Worm (Caenorhabditis elegans): ENCODE data around the gene ocam-1.

Gene ocam-1

DNA sequence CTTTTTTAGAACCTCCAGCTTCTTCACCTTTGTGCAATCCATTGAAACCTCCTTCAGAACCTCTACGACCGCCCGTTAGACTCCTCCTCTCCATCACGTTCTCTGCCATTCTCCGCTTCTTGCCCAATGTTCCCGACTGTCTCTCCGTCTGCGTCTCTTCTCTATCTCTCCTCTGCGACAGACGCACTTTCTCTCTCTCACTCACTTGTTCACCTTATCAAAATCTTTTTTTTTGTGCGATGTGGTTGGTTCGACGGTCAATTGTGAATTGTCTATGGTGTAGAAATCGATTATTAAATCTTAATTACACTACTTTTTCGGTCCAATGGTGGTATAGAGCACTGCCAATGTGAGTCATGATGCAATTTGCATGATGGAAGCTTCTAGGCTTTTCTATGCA lies 25.9 kb upstream of the ocam-1 start, which contains the start of gene atfs-1:
atfs-1 (plus strand) TSS at position 213 of the 400 bp plus-strand sequence.
- TF ChIP-seq ztf-6 (GFP tag; IDR thresholded peaks at IDR 0.05), result no peak
- TF ChIP-seq nfyb-1 (GFP tag; IDR thresholded peaks at IDR 0.05), result no peak
- TF ChIP-seq ztf-26 (tag; optimal IDR thresholded peaks at IDR 0.05), result peak; percentile 3
- TF ChIP-seq ztf-3 (GFP tag; optimal IDR thresholded peaks at IDR 0.05), result no peak
- TF ChIP-seq attf-5 (GFP tag; optimal IDR thresholded peaks at IDR 0.05), result peak; percentile 68
- TF ChIP-seq rec-8 (tag; optimal IDR thresholded peaks at IDR 0.05), result no peak
- TF ChIP-seq him-1 (tag; optimal IDR thresholded peaks at IDR 0.05), result no peak
- peak; percentile 31 for TF ChIP-seq ZK185.1 (tag; optimal IDR thresholded peaks at IDR 0.05; ENCODE audit: poor library complexity, severe bottlenecking)
- TF ChIP-seq ama-1 (optimal IDR thresholded peaks at IDR 0.05), result peak; percentile 81
- no peak for TF ChIP-seq ama-1 (GFP tag; optimal IDR thresholded peaks at IDR 0.05)
- no peak for TF ChIP-seq lin-54 (GFP tag; optimal IDR thresholded peaks at IDR 0.05)
- TF ChIP-seq lag-1 (GFP tag; IDR thresholded peaks at IDR 0.05), result no peak
- TF ChIP-seq F33H1.4 (GFP tag; IDR thresholded peaks at IDR 0.05), result no peak
- peak; percentile 41; the same call in 1 of the 2 replicates for TF ChIP-seq dox-1 (GFP tag; IDR thresholded peaks at IDR 0.05)
- TF ChIP-seq lin-40 (tag; optimal IDR thresholded peaks at IDR 0.05), result peak; percentile 62
- no peak for TF ChIP-seq tbx-9 (tag; optimal IDR thresholded peaks at IDR 0.05; ENCODE audit: borderline replicate concordance)
- peak; percentile 97 for TF ChIP-seq nhr-80 (tag; optimal IDR thresholded peaks at IDR 0.05)
- TF ChIP-seq fkh-3 (tag; optimal IDR thresholded peaks at IDR 0.05), result no peak
- peak; percentile 41 for TF ChIP-seq mcd-1 (GFP tag; IDR thresholded peaks at IDR 0.05)
- 0 out of 2 replicates have a peak, but pooled peaks have one; percentile 35 for TF ChIP-seq egl-44 (GFP tag; IDR thresholded peaks at IDR 0.05)
- TF ChIP-seq lin-35 (GFP tag; optimal IDR thresholded peaks at IDR 0.05), result peak in 1 of 3 experiments; percentile 1
- 0 out of 2 replicates have a peak, but pooled peaks have one; percentile 27 for TF ChIP-seq Y53G8AR.9 (GFP tag; conservative IDR thresholded peaks at IDR 0.05)
- TF ChIP-seq D2030.7 (GFP tag; IDR thresholded peaks at IDR 0.05), result no peak
- peak; percentile 88 for TF ChIP-seq hmg-1.2 (GFP tag; IDR thresholded peaks at IDR 0.05)
- peak; percentile 14 for TF ChIP-seq tlf-1 (GFP tag; optimal IDR thresholded peaks at IDR 0.05)
- TF ChIP-seq madf-10 (tag; optimal IDR thresholded peaks at IDR 0.05), result peak; percentile 9
- TF ChIP-seq bed-2 (GFP tag; IDR thresholded peaks at IDR 0.05), result 0 out of 2 replicates have a peak, but pooled peaks have one; percentile 44
- no peak for TF ChIP-seq gei-17 (GFP tag; optimal IDR thresholded peaks at IDR 0.05)
- TF ChIP-seq egrh-3 (GFP tag; IDR thresholded peaks at IDR 0.05), result peak; percentile 41; the same call in 1 of the 2 replicates
- peak; percentile 71; the same call in 1 of the 2 replicates for TF ChIP-seq ekl-4 (GFP tag; IDR thresholded peaks at IDR 0.05)
- peak; percentile 15 for TF ChIP-seq ets-4 (GFP tag; optimal IDR thresholded peaks at IDR 0.05)
- TF ChIP-seq hsf-1 (GFP tag; IDR thresholded peaks at IDR 0.05), result 0 out of 2 replicates have a peak, but pooled peaks have one; percentile 34
- peak; percentile 52; the same call in 1 of the 2 replicates for TF ChIP-seq B0336.3 (GFP tag; IDR thresholded peaks at IDR 0.05)
- peak; percentile 51; the same call in 1 of the 2 replicates for TF ChIP-seq rcor-1 (GFP tag; IDR thresholded peaks at IDR 0.05)
- no peak for TF ChIP-seq cebp-2 (GFP tag; IDR thresholded peaks at IDR 0.05)
- peak; percentile 58; the same call in 1 of the 2 replicates for TF ChIP-seq cebp-1 (GFP tag; IDR thresholded peaks at IDR 0.05)
- peak; percentile 79 for TF ChIP-seq cebp-1 (tag; optimal IDR thresholded peaks at IDR 0.05)
- no peak for TF ChIP-seq snpc-4 (GFP tag; optimal IDR thresholded peaks at IDR 0.05)
- TF ChIP-seq snpc-4 (tag; optimal IDR thresholded peaks at IDR 0.05), result peak in 3 of 4 experiments; percentile 4 to 14 (median 12)
- TF ChIP-seq pbrm-1 (GFP tag; IDR thresholded peaks at IDR 0.05), result peak; percentile 59; the same call in 1 of the 2 replicates
- peak; percentile 75 for TF ChIP-seq ztf-18 (tag; optimal IDR thresholded peaks at IDR 0.05)
- TF ChIP-seq chd-7 (tag; optimal IDR thresholded peaks at IDR 0.05), result peak; percentile 28
- peak; percentile 42 for TF ChIP-seq ceh-27 (GFP tag; optimal IDR thresholded peaks at IDR 0.05)

Data from whole organism, young adult.